Fruit fly (Drosophila melanogaster): ENCODE data around the gene CG9259.
A peak's percentile ranks its signal among the peaks of the same experiment; 100 is the strongest.

The CG9259 gene

dm6 chr2L:21115687-21116086, 26.5 kb downstream of the CG9259 start:
- TF ChIP-seq bab1 (GFP tag; optimal IDR thresholded peaks at IDR 0.05) (peak; percentile 27), Clk (GFP tag; optimal IDR thresholded peaks at IDR 0.05) (no peak), CG33017 (tag; optimal IDR thresholded peaks at IDR 0.05) (no peak), CG7045 (GFP tag; optimal IDR thresholded peaks at IDR 0.05) (no peak), CG5204 (GFP tag; optimal IDR thresholded peaks at IDR 0.05) (no peak), Crg-1 (GFP tag; optimal IDR thresholded peaks at IDR 0.05) (no peak), ovo (GFP tag; optimal IDR thresholded peaks at IDR 0.05) (no peak), toe (GFP tag; optimal IDR thresholded peaks at IDR 0.05) (no peak), CG1620 (GFP tag; optimal IDR thresholded peaks at IDR 0.05) (no peak), Hr96 (GFP tag; optimal IDR thresholded peaks at IDR 0.05) (no peak), CG14711 (tag; optimal IDR thresholded peaks at IDR 0.05) (no peak), cic (GFP tag; optimal IDR thresholded peaks at IDR 0.05) (no peak), pad (GFP tag; optimal IDR thresholded peaks at IDR 0.05) (no peak), kay (GFP tag; ENCODE audit: borderline replicate concordance) (peak; percentile 30), CG7101 (tag; optimal IDR thresholded peaks at IDR 0.05) (no peak), cnc (optimal IDR thresholded peaks at IDR 0.05) (no peak), tj (GFP tag; optimal IDR thresholded peaks at IDR 0.05) (peak; percentile 83), CG11617 (GFP tag; optimal IDR thresholded peaks at IDR 0.05) (no peak)

dm6 chr2L:21135764-21136163, 46.6 kb downstream of the CG9259 start:
- peak; percentile 91 for TF ChIP-seq kay (GFP tag; ENCODE audit: borderline replicate concordance)
- no peak for TF ChIP-seq CG12768 (GFP tag; optimal IDR thresholded peaks at IDR 0.05)

Data from whole organism, adult.